Fruit fly (Drosophila melanogaster): ENCODE data around the gene Gnpnat.

Gene Gnpnat

dm6 chr3R:29716043-29716781, 21.9 kb upstream of the Gnpnat start (continued):
- peak; percentile 17 for TF ChIP-seq Xbp1 (GFP tag; optimal IDR thresholded peaks at IDR 0.05)
- TF ChIP-seq CG17829 (tag; optimal IDR thresholded peaks at IDR 0.05), result no peak
- peak; percentile 7; the same call in 1 of the 2 replicates for TF ChIP-seq CG10959 (GFP tag; IDR thresholded peaks at IDR 0.05)
- TF ChIP-seq h (optimal IDR thresholded peaks at IDR 0.05), result peak; percentile 70

DNA sequence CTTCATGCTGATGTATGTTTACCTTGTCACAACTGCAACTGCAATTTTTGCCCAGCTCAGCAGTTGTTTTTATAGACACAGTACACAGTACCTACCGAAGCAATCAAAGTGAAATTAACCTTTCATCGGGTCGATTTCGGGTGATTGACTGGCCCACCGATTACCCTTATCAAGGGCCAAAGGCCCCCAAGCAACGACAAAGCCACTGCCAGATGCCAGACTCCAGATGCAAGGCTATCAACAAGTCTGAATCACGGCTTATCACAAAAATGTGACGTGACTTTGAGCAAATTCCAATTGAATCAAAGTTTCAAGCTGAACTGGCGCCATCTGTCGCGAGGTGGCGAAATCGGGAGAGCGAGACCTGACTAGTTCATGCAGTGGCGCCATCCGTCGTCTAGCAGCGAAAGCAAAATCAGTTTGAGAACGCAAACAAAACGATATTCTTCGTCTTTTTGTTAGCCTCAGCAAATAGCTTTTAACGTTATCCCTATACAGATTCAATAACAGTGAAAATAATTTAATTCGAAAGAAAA, 21.2 kb upstream of the Gnpnat start, which contains the start of gene Obp99b:
Obp99b (minus strand) TSS at position 115 of the 536 bp plus-strand sequence.
- TF ChIP-seq CG11085 (GFP tag; IDR thresholded peaks at IDR 0.05) (peak; percentile 70), Med (GFP tag) (peak; percentile 98), zen (tag; optimal IDR thresholded peaks at IDR 0.05) (peak; percentile 66), CG31441 (GFP tag; IDR thresholded peaks at IDR 0.05) (peak; percentile 53), CG17385 (GFP tag; optimal IDR thresholded peaks at IDR 0.05) (peak; percentile 69), HHEX (GFP tag; optimal IDR thresholded peaks at IDR 0.05) (peak; percentile 87), CG14050 (GFP tag; IDR thresholded peaks at IDR 0.05) (peak; percentile 61; the same call in 2 of the 3 replicates), Ptx1 (GFP tag; IDR thresholded peaks at IDR 0.05) (peak; percentile 72), H15 (GFP tag; IDR thresholded peaks at IDR 0.05) (peak; percentile 90), wek (GFP tag; optimal IDR thresholded peaks at IDR 0.05) (peak; percentile 86), zen2 (GFP tag; IDR thresholded peaks at IDR 0.05; ENCODE audit: partially characterized antibody) (no peak), NFAT (GFP tag; IDR thresholded peaks at IDR 0.05) (peak; percentile 90), CG7987 (GFP tag; optimal IDR thresholded peaks at IDR 0.05) (peak; percentile 88), CG15073 (GFP tag; optimal IDR thresholded peaks at IDR 0.05) (no peak), CG5245 (GFP tag; optimal IDR thresholded peaks at IDR 0.05) (peak; percentile 91), CG6254 (GFP tag; optimal IDR thresholded peaks at IDR 0.05) (peak; percentile 91), Aef1 (GFP tag; IDR thresholded peaks at IDR 0.05) (peak; percentile 58; the same call in 1 of the 3 replicates), Usf (GFP tag; optimal IDR thresholded peaks at IDR 0.05) (peak; percentile 23), Scr (GFP tag; IDR thresholded peaks at IDR 0.05; ENCODE audit: partially characterized antibody) (no peak), CG16779 (GFP tag; IDR thresholded peaks at IDR 0.05) (peak; percentile 75), sima (GFP tag; optimal IDR thresholded peaks at IDR 0.05) (no peak), CG1792 (GFP tag; optimal IDR thresholded peaks at IDR 0.05) (peak; percentile 60), CG18011 (GFP tag; optimal IDR thresholded peaks at IDR 0.05) (peak; percentile 62), CG10366 (GFP tag; IDR thresholded peaks at IDR 0.05) (peak; percentile 71), Elba2 (GFP tag; optimal IDR thresholded peaks at IDR 0.05) (peak; percentile 62), tx (GFP tag; optimal IDR thresholded peaks at IDR 0.05) (peak; percentile 58), CG3726 (GFP tag; IDR thresholded peaks at IDR 0.05) (no peak), Poxn (GFP tag; IDR thresholded peaks at IDR 0.05) (no peak), D19A (tag; optimal IDR thresholded peaks at IDR 0.05) (peak; percentile 39), Awh (GFP tag; IDR thresholded peaks at IDR 0.05) (peak; percentile 90), sens (GFP tag) (peak; percentile 98), pzg (GFP tag; optimal IDR thresholded peaks at IDR 0.05) (no peak), Bgb (GFP tag; IDR thresholded peaks at IDR 0.05; ENCODE audit: partially characterized antibody) (no peak), Six4 (GFP tag; optimal IDR thresholded peaks at IDR 0.05) (peak; percentile 63), CG2129 (GFP tag; IDR thresholded peaks at IDR 0.05; ENCODE audit: partially characterized antibody) (no peak), dimm (GFP tag; IDR thresholded peaks at IDR 0.05) (no peak), CG10431 (GFP tag; optimal IDR thresholded peaks at IDR 0.05) (peak; percentile 87), CG9727 (GFP tag; optimal IDR thresholded peaks at IDR 0.05) (peak; percentile 73), Meics (GFP tag; optimal IDR thresholded peaks at IDR 0.05) (peak; percentile 85), lmd (GFP tag; IDR thresholded peaks at IDR 0.05) (peak; percentile 65), corto (GFP tag; optimal IDR thresholded peaks at IDR 0.05) (no peak), fd64A (GFP tag; optimal IDR thresholded peaks at IDR 0.05) (peak; percentile 87), CG43689 (GFP tag; IDR thresholded peaks at IDR 0.05) (peak; percentile 71), Mad (GFP tag; optimal IDR thresholded peaks at IDR 0.05) (peak; percentile 78)
